Fruit fly (Drosophila melanogaster): ENCODE results near the gene CG12974.

The CG12974 gene

dm6 chr3L:21277897-21278530, 7.7 kb downstream of the CG12974 start:
- no peak for TF ChIP-seq CG17801 (GFP tag; optimal IDR thresholded peaks at IDR 0.05; ENCODE audit: partially characterized antibody)

dm6 chr3L:21276296-21277257, 9.2 kb downstream of the CG12974 start:
- TF ChIP-seq CG17801 (GFP tag; optimal IDR thresholded peaks at IDR 0.05; ENCODE audit: partially characterized antibody): peak; percentile 78

- no peak for TF ChIP-seq CG17801 (GFP tag; optimal IDR thresholded peaks at IDR 0.05; ENCODE audit: partially characterized antibody)
Measured at dm6 chr3L:21275921-21276295, 9.9 kb downstream of the CG12974 start.

- TF ChIP-seq CG17801 (GFP tag; optimal IDR thresholded peaks at IDR 0.05; ENCODE audit: partially characterized antibody): no peak
Measured at dm6 chr3L:21273504-21273903, 12.3 kb downstream of the CG12974 start.

- TF ChIP-seq CG17801 (GFP tag; optimal IDR thresholded peaks at IDR 0.05; ENCODE audit: partially characterized antibody): no peak
Measured at dm6 chr3L:21270480-21270879, 15.3 kb downstream of the CG12974 start, which contains the start of gene CG9389. TSS of gene CG9389 (minus strand) at chr3L:21270580.

- TF ChIP-seq CG17801 (GFP tag; optimal IDR thresholded peaks at IDR 0.05; ENCODE audit: partially characterized antibody): no peak
Measured at dm6 chr3L:21267862-21268385, 17.8 kb downstream of the CG12974 start, which contains the start of gene CG9391. TSS of gene CG9391 (minus strand) at chr3L:21268335.

dm6 chr3L:21266101-21266656, 19.6 kb downstream of the CG12974 start:
- TF ChIP-seq CG17801 (GFP tag; optimal IDR thresholded peaks at IDR 0.05; ENCODE audit: partially characterized antibody): no peak

- TF ChIP-seq CG17801 (GFP tag; optimal IDR thresholded peaks at IDR 0.05; ENCODE audit: partially characterized antibody): no peak
Measured at dm6 chr3L:21262426-21262825, 23.3 kb downstream of the CG12974 start.

- peak; percentile 37 for TF ChIP-seq CG17801 (GFP tag; optimal IDR thresholded peaks at IDR 0.05; ENCODE audit: partially characterized antibody)
Measured at dm6 chr3L:21261403-21262164, 24.2 kb downstream of the CG12974 start.

- no peak for TF ChIP-seq CG17801 (GFP tag; optimal IDR thresholded peaks at IDR 0.05; ENCODE audit: partially characterized antibody)
Measured at dm6 chr3L:21259257-21259656, 26.5 kb downstream of the CG12974 start.

- no peak for TF ChIP-seq CG17801 (GFP tag; optimal IDR thresholded peaks at IDR 0.05; ENCODE audit: partially characterized antibody)
Measured at dm6 chr3L:21257731-21258130, 28.0 kb downstream of the CG12974 start, which contains the start of gene CG43218. TSS of gene CG43218 (plus strand) at chr3L:21258020.

- no peak for TF ChIP-seq CG17801 (GFP tag; optimal IDR thresholded peaks at IDR 0.05; ENCODE audit: partially characterized antibody)
Measured at dm6 chr3L:21256062-21257023, 29.4 kb downstream of the CG12974 start.

dm6 chr3L:21254524-21254972, 31.2 kb downstream of the CG12974 start:
- no peak for TF ChIP-seq CG17801 (GFP tag; optimal IDR thresholded peaks at IDR 0.05; ENCODE audit: partially characterized antibody)

Data from ovary, adult (tissue).